Worm (Caenorhabditis elegans): ENCODE results near the gene C06E1.7.
A peak's percentile ranks its signal among the peaks of the same experiment; 100 is the strongest.

- TF ChIP-seq ztf-11 (tag; optimal IDR thresholded peaks at IDR 0.05) (no peak), pha-4 (GFP tag; IDR thresholded peaks at IDR 0.05) (peak; percentile 80), pha-4 (tag; optimal IDR thresholded peaks at IDR 0.05) (no peak), lin-13 (GFP tag; optimal IDR thresholded peaks at IDR 0.05) (peak; percentile 16), mdl-1 (tag; optimal IDR thresholded peaks at IDR 0.05) (no peak), fkh-10 (GFP tag; optimal IDR thresholded peaks at IDR 0.05) (no peak), nhr-111 (GFP tag; optimal IDR thresholded peaks at IDR 0.05) (no peak), snpc-4 (tag; optimal IDR thresholded peaks at IDR 0.05) (no peak), zag-1 (tag; optimal IDR thresholded peaks at IDR 0.05) (no peak), unc-130 (GFP tag; optimal IDR thresholded peaks at IDR 0.05) (peak; percentile 33), nhr-76 (tag; optimal IDR thresholded peaks at IDR 0.05) (no peak), unc-62 (GFP tag; optimal IDR thresholded peaks at IDR 0.05 in 1 of 2) (no peak), unc-62 (tag; optimal IDR thresholded peaks at IDR 0.05) (no peak)
Measured at ce11 chrIII:8639188-8639795, 45.8 kb upstream of the C06E1.7 start, which contains the start of gene fip-1.

Measured in whole organism, L4 larva.